Worm (Caenorhabditis elegans) whole organism, L3 larva: Measurements from ENCODE around the gene cyp-35A5.

ENCODE experiments used
- R02D3.7 ChIP-seq: fragments of 150-350 bp; optimal IDR thresholded peaks from 2 replicates; lab custom pipeline; 2014; ENCODE audit warnings: missing biosample characterization, missing genetic modification characterization
- ZK546.5 ChIP-seq: sonication (generic microtip); optimal IDR thresholded peaks from 2 replicates; lab custom pipeline; 2017; ENCODE audit warnings: missing biosample characterization, missing genetic modification characterization
- aly-2 ChIP-seq: fragments of 150-350 bp; optimal IDR thresholded peaks from 2 replicates; lab custom pipeline; 2014; ENCODE audit warnings: missing biosample characterization, missing genetic modification characterization
- ceh-16 ChIP-seq: sonication (generic microtip); optimal IDR thresholded peaks from 2 replicates; lab custom pipeline; 2017; ENCODE audit warnings: missing biosample characterization, missing genetic modification characterization
- ceh-82 ChIP-seq: fragments of 150-350 bp; optimal IDR thresholded peaks from 2 replicates; lab custom pipeline; 2014; ENCODE audit warnings: missing biosample characterization, missing genetic modification characterization
- ceh-9 ChIP-seq: sonication (generic microtip); optimal IDR thresholded peaks from 2 replicates; lab custom pipeline; 2018; ENCODE audit warnings: missing biosample characterization, missing genetic modification characterization
- egl-27 ChIP-seq: sonication (generic microtip); optimal IDR thresholded peaks from 4 replicates; lab custom pipeline; 2017; ENCODE audit warnings: missing biosample characterization, missing genetic modification reagents, missing genetic modification characterization
- egl-5 ChIP-seq: fragments of 150-350 bp; optimal IDR thresholded peaks from 2 replicates; lab custom pipeline; 2017; ENCODE audit warnings: missing biosample characterization, missing genetic modification reagents, missing genetic modification characterization, inconsistent platforms
- elt-1 ChIP-seq: fragments of 150-350 bp; optimal IDR thresholded peaks from 2 replicates; lab custom pipeline; 2014; ENCODE audit warnings: missing biosample characterization, missing genetic modification characterization
- elt-3 ChIP-seq, 3 experiments: fragments of 150-350 bp in 1 of 3; sonication (generic microtip) in 2 of 3; optimal IDR thresholded peaks; 2 replicates in 2 of 3; 4 replicates in 1 of 3; lab custom pipeline; 2014 to 2017; ENCODE audit warnings: missing biosample characterization in 3 of 3, missing genetic modification characterization in 3 of 3
- eor-1 ChIP-seq, 2 experiments: fragments of 150-350 bp; optimal IDR thresholded peaks; 2 replicates each; lab custom pipeline; 2014 to 2018; ENCODE audit warnings: missing biosample characterization in 2 of 2, missing genetic modification characterization in 2 of 2
- fkh-2 ChIP-seq: fragments of 150-350 bp; optimal IDR thresholded peaks from 2 replicates; lab custom pipeline; 2014; ENCODE audit warnings: missing biosample characterization, missing genetic modification reagents, missing genetic modification characterization
- hmg-11 ChIP-seq: sonication (generic microtip); optimal IDR thresholded peaks from 2 replicates; lab custom pipeline; 2016; ENCODE audit warnings: missing genetic modification characterization, missing compliant biosample characterization
- jun-1 ChIP-seq: fragments of 150-350 bp; optimal IDR thresholded peaks from 2 replicates; lab custom pipeline; 2014; ENCODE audit warnings: missing biosample characterization, missing genetic modification reagents, missing genetic modification characterization
- lin-39 ChIP-seq: fragments of 150-350 bp; optimal IDR thresholded peaks from 2 replicates; lab custom pipeline; 2018; ENCODE audit warnings: missing biosample characterization, missing genetic modification reagents, missing genetic modification characterization
- lsy-12 ChIP-seq: sonication (generic microtip); optimal IDR thresholded peaks from 2 replicates; lab custom pipeline; 2016; ENCODE audit warnings: mild to moderate bottlenecking, missing genetic modification characterization, missing compliant biosample characterization
- mdl-1 ChIP-seq: fragments of 150-350 bp; optimal IDR thresholded peaks from 2 replicates; lab custom pipeline; 2014; ENCODE audit warnings: missing biosample characterization, missing genetic modification characterization
- mml-1 ChIP-seq: fragments of 150-350 bp; sonication (generic microtip); optimal IDR thresholded peaks from 3 replicates; lab custom pipeline; 2014; ENCODE audit warnings: missing biosample characterization, missing genetic modification characterization
- nfya-1 ChIP-seq: sonication (generic microtip); optimal IDR thresholded peaks from 2 replicates; lab custom pipeline; 2017; ENCODE audit warnings: missing genetic modification characterization, mild to moderate bottlenecking, missing compliant biosample characterization, antibody characterized with exemption, moderate library complexity; ENCODE audit not compliant: insufficient read depth
- nhr-11 ChIP-seq: fragments of 150-350 bp; optimal IDR thresholded peaks from 2 replicates; lab custom pipeline; 2014; ENCODE audit warnings: missing biosample characterization, missing genetic modification characterization
- nhr-12 ChIP-seq: fragments of 150-350 bp; optimal IDR thresholded peaks from 2 replicates; lab custom pipeline; 2014; ENCODE audit warnings: missing biosample characterization, missing genetic modification characterization
- nhr-23 ChIP-seq: fragments of 150-350 bp; optimal IDR thresholded peaks from 2 replicates; lab custom pipeline; 2014; ENCODE audit warnings: missing biosample characterization, missing genetic modification reagents, missing genetic modification characterization
- nhr-25 ChIP-seq: sonication (generic microtip); optimal IDR thresholded peaks from 2 replicates; lab custom pipeline; 2017; ENCODE audit warnings: missing biosample characterization, missing genetic modification characterization
- nhr-28 ChIP-seq: fragments of 150-350 bp; optimal IDR thresholded peaks from 2 replicates; lab custom pipeline; 2014; ENCODE audit warnings: missing biosample characterization, missing genetic modification characterization
- nhr-76 ChIP-seq: fragments of 150-350 bp; sonication (generic microtip); optimal IDR thresholded peaks from 5 replicates; lab custom pipeline; 2014; ENCODE audit warnings: missing biosample characterization, missing genetic modification characterization
- nhr-77 ChIP-seq: fragments of 150-350 bp; optimal IDR thresholded peaks from 2 replicates; lab custom pipeline; 2014; ENCODE audit warnings: missing biosample characterization, missing genetic modification characterization
- pha-4 ChIP-seq: fragments of 150-350 bp; optimal IDR thresholded peaks from 2 replicates; lab custom pipeline; 2014; ENCODE audit warnings: missing biosample characterization, missing genetic modification reagents, missing genetic modification characterization
- pqm-1 ChIP-seq: fragments of 150-350 bp; optimal IDR thresholded peaks from 2 replicates; lab custom pipeline; 2017; ENCODE audit warnings: missing biosample characterization, missing genetic modification characterization, inconsistent platforms
- sea-2 ChIP-seq: fragments of 150-350 bp; sonication (generic microtip); optimal IDR thresholded peaks from 4 replicates; lab custom pipeline; 2014; ENCODE audit warnings: missing biosample characterization, missing genetic modification reagents, missing genetic modification characterization
- snpc-4 ChIP-seq: fragments of 150-350 bp; optimal IDR thresholded peaks from 2 replicates; lab custom pipeline; 2014; ENCODE audit warnings: missing biosample characterization, missing genetic modification characterization
- unc-39 ChIP-seq: sonication (generic microtip); optimal IDR thresholded peaks from 4 replicates; lab custom pipeline; 2017; ENCODE audit warnings: missing biosample characterization, missing genetic modification characterization
- zag-1 ChIP-seq: fragments of 150-350 bp; optimal IDR thresholded peaks from 2 replicates; lab custom pipeline; 2014; ENCODE audit warnings: missing biosample characterization, missing genetic modification characterization
- ztf-11 ChIP-seq: fragments of 150-350 bp; optimal IDR thresholded peaks from 2 replicates; lab custom pipeline; 2014; ENCODE audit warnings: missing biosample characterization, missing genetic modification characterization

The cyp-35A5 gene

ce11 chrV:3980228-3980933 lies 44.3 kb downstream of the cyp-35A5 start:
- peak; percentile 75 for TF ChIP-seq nhr-23 (tag; lab: Kevin White, UChicago)
- peak; percentile 51 for TF ChIP-seq nhr-25 (tag; lab: Kevin White, UChicago)
- no peak for TF ChIP-seq nhr-12

- TF ChIP-seq mdl-1 (tag; lab: Kevin White, UChicago) (no peak), elt-3 (tag; optimal IDR thresholded peaks at IDR 0.05; lab: Kevin White, UChicago) (no peak), eor-1 (tag; optimal IDR thresholded peaks at IDR 0.05; lab: Kevin White, UChicago) (no peak), pqm-1 (tag; lab: Kevin White, UChicago) (no peak), hmg-11 (tag; lab: Kevin White, UChicago) (no peak), ceh-82 (tag; lab: Kevin White, UChicago) (no peak), nhr-23 (tag; lab: Kevin White, UChicago) (no peak), nhr-11 (tag; lab: Kevin White, UChicago) (no peak), unc-39 (tag; lab: Kevin White, UChicago) (no peak), ceh-16 (tag; lab: Kevin White, UChicago) (no peak), fkh-2 (no peak), R02D3.7 (no peak), zag-1 (tag; lab: Kevin White, UChicago) (no peak), lsy-12 (tag; lab: Kevin White, UChicago) (no peak), egl-27 (tag; lab: Kevin White, UChicago) (no peak), ceh-9 (tag; lab: Kevin White, UChicago) (no peak), ztf-11 (tag; lab: Kevin White, UChicago) (no peak), pha-4 (tag; lab: Kevin White, UChicago) (no peak), jun-1 (tag; lab: Kevin White, UChicago) (no peak), sea-2 (GFP tag; lab: Kevin White, UChicago) (no peak)
Observed at ce11 chrV:3981680-3982079, 45.6 kb downstream of the cyp-35A5 start, which contains the start of gene nlp-30. Gene nlp-30, plus strand, starts transcription at chrV:3981980.

ce11 chrV:3984178-3984577 lies 48.1 kb downstream of the cyp-35A5 start, which contains the start of gene nlp-29:
Gene nlp-29, plus strand, starts transcription at chrV:3984425.
- peak; percentile 75 for TF ChIP-seq nhr-25 (tag; lab: Kevin White, UChicago)
- TF ChIP-seq lsy-12 (tag; lab: Kevin White, UChicago), result no peak
- peak; percentile 78 for TF ChIP-seq nhr-23 (tag; lab: Kevin White, UChicago)

- no peak for TF ChIP-seq ZK546.5 (tag; lab: Kevin White, UChicago)
- no peak for TF ChIP-seq mml-1 (tag; lab: Kevin White, UChicago)
- TF ChIP-seq snpc-4 (tag; lab: Kevin White, UChicago), result no peak
- no peak for TF ChIP-seq nhr-28 (tag; lab: Kevin White, UChicago)
- TF ChIP-seq mdl-1 (tag; lab: Kevin White, UChicago), result no peak
- no peak for TF ChIP-seq egl-27 (tag; lab: Kevin White, UChicago)
- TF ChIP-seq lin-39 (tag; lab: Kevin White, UChicago), result no peak
- no peak for TF ChIP-seq egl-5
- TF ChIP-seq elt-1 (tag; lab: Kevin White, UChicago), result no peak
- no peak for TF ChIP-seq jun-1 (tag; lab: Kevin White, UChicago)
- TF ChIP-seq lsy-12 (tag; lab: Kevin White, UChicago), result no peak
Observed at ce11 chrV:3985104-3985503, 49.0 kb downstream of the cyp-35A5 start.

ce11 chrV:3987616-3988015 lies 51.5 kb downstream of the cyp-35A5 start, which contains the start of gene nlp-28:
Gene nlp-28, plus strand, starts transcription at chrV:3987900.
- no peak for TF ChIP-seq fkh-2
- TF ChIP-seq snpc-4 (tag; lab: Kevin White, UChicago), result no peak
- no peak for TF ChIP-seq elt-3 (tag; optimal IDR thresholded peaks at IDR 0.05; lab: Kevin White, UChicago)
- no peak for TF ChIP-seq aly-2 (tag; lab: Kevin White, UChicago)
- no peak for TF ChIP-seq hmg-11 (tag; lab: Kevin White, UChicago)
- no peak for TF ChIP-seq nhr-77 (tag; lab: Kevin White, UChicago)
- no peak for TF ChIP-seq nfya-1 (tag; lab: Kevin White, UChicago)
- no peak for TF ChIP-seq ceh-9 (tag; lab: Kevin White, UChicago)
- TF ChIP-seq ceh-16 (tag; lab: Kevin White, UChicago), result no peak
- no peak for TF ChIP-seq nhr-11 (tag; lab: Kevin White, UChicago)
- no peak for TF ChIP-seq lsy-12 (tag; lab: Kevin White, UChicago)
- TF ChIP-seq nhr-23 (tag; lab: Kevin White, UChicago), result no peak
- no peak for TF ChIP-seq ZK546.5 (tag; lab: Kevin White, UChicago)
- TF ChIP-seq pqm-1 (tag; lab: Kevin White, UChicago), result no peak
- TF ChIP-seq nhr-28 (tag; lab: Kevin White, UChicago), result no peak
- TF ChIP-seq nhr-76 (tag; lab: Kevin White, UChicago), result no peak
- TF ChIP-seq mdl-1 (tag; lab: Kevin White, UChicago), result no peak
- TF ChIP-seq, all 47 proteins: peak for 0
